Fruit fly (Drosophila melanogaster) whole organism, wandering third instar larva: ENCODE measurements around the gene CG3902.

Source experiments
- Abd-B ChIP-seq: fragments of >200 bp; optimal IDR thresholded peaks from 2 replicates; lab custom pipeline; 2017; ENCODE audit warnings: missing biosample characterization, missing genetic modification characterization
- Dif ChIP-seq: fragments of 200-275, 200-300 bp; sonication (Bioruptor generic); optimal IDR thresholded peaks from 2 replicates; lab custom pipeline; 2018; ENCODE audit warnings: missing biosample characterization, missing genetic modification characterization; ENCODE audit not compliant: partially characterized antibody
- Hr78 ChIP-seq: fragments of >200 bp; optimal IDR thresholded peaks from 2 replicates; lab custom pipeline; 2017; ENCODE audit warnings: missing biosample characterization, missing genetic modification characterization
- OdsH ChIP-seq: fragments of 200-800 bp; sonication (Bioruptor generic); optimal IDR thresholded peaks from 2 replicates; lab custom pipeline; 2016; ENCODE audit warnings: missing biosample characterization, mild to moderate bottlenecking, missing genetic modification characterization
- dl ChIP-seq, 2 experiments: fragments of 175-275, 200-275 bp in 1 of 2; fragments of 200-275 bp in 1 of 2; sonication (Bioruptor generic); optimal IDR thresholded peaks; lab custom pipeline; 2018; ENCODE audit warnings: mild to moderate bottlenecking in 2 of 2, missing biosample characterization in 2 of 2, missing genetic modification characterization in 2 of 2, moderate library complexity in 2 of 2; ENCODE audit not compliant: partially characterized antibody in 2 of 2, insufficient read depth in 1 of 2
- tai ChIP-seq: sonication (Bioruptor generic); optimal IDR thresholded peaks from 2 replicates; lab custom pipeline; 2016; ENCODE audit warnings: missing biosample characterization, missing genetic modification characterization

- no peak for TF ChIP-seq OdsH (GFP tag; lab: Kevin White, UChicago)
- no peak for TF ChIP-seq Dif (GFP tag; lab: Kevin White, UChicago)
- TF ChIP-seq tai = no peak
- TF ChIP-seq dl (GFP tag; optimal IDR thresholded peaks at IDR 0.05; lab: Kevin White, UChicago; ENCODE audit: insufficient read depth in 1 of 2, partially characterized antibody in 2 of 2) = no peak
- TF ChIP-seq Abd-B (GFP tag; lab: Kevin White, UChicago) = no peak
- no peak for TF ChIP-seq Hr78 (GFP tag; lab: Kevin White, UChicago)
These were observed 47.8 kb upstream of the CG3902 start, which contains the start of gene CG32204 for dm6 chr3L:18945938-18946337.
